Fruit fly (Drosophila melanogaster) whole organism: ENCODE measurements around the gene CG14692.

Experiments
- EcR ChIP-seq, 2 experiments: fragments of >200 bp; optimal IDR thresholded peaks; 2 replicates each; lab custom pipeline; 2017; ENCODE audit warnings: missing biosample characterization in 2 of 2, missing genetic modification characterization in 2 of 2, missing genetic modification reagents in 2 of 2
- pan ChIP-seq: fragments of >200 bp; optimal IDR thresholded peaks from 2 replicates; lab custom pipeline; 2017

dm6 chr3R:10792604-10793003 is 11.2 kb downstream of the CG14692 start, which contains the start of gene CG14687:
- TF ChIP-seq pan (no peak), EcR (GFP tag; optimal IDR thresholded peaks at IDR 0.05; lab: Kevin White, UChicago) (no peak)
